Fruit fly (Drosophila melanogaster): ENCODE data around the gene CG31661.

The CG31661 gene

dm6 chr2L:1509748-1510147 lies 12.7 kb downstream of the CG31661 start:
- no peak for TF ChIP-seq CG14711 (tag; optimal IDR thresholded peaks at IDR 0.05)

- TF ChIP-seq CG7101 (tag; optimal IDR thresholded peaks at IDR 0.05) (no peak), kay (GFP tag; ENCODE audit: borderline replicate concordance) (no peak), pad (GFP tag; optimal IDR thresholded peaks at IDR 0.05) (no peak), CG14711 (tag; optimal IDR thresholded peaks at IDR 0.05) (no peak), CG11617 (GFP tag; optimal IDR thresholded peaks at IDR 0.05) (no peak), cic (GFP tag; optimal IDR thresholded peaks at IDR 0.05) (no peak), Crg-1 (GFP tag; optimal IDR thresholded peaks at IDR 0.05) (no peak), ovo (GFP tag; optimal IDR thresholded peaks at IDR 0.05) (no peak), CG33017 (tag; optimal IDR thresholded peaks at IDR 0.05) (no peak), cnc (optimal IDR thresholded peaks at IDR 0.05) (no peak), CG1620 (GFP tag; optimal IDR thresholded peaks at IDR 0.05) (no peak), CG7045 (GFP tag; optimal IDR thresholded peaks at IDR 0.05) (no peak), tj (GFP tag; optimal IDR thresholded peaks at IDR 0.05) (no peak), Clk (GFP tag; optimal IDR thresholded peaks at IDR 0.05) (no peak)
These were observed 20.3 kb downstream of the CG31661 start, which contains the start of gene CG18132 for dm6 chr2L:1517378-1517777. TSS of gene CG18132 (minus strand) at chr2L:1517478.

dm6 chr2L:1518022-1518421 lies 21.0 kb downstream of the CG31661 start, which contains the start of gene halo:
TSS of gene halo (minus strand) at chr2L:1518148.
- no peak for TF ChIP-seq Clk (GFP tag; optimal IDR thresholded peaks at IDR 0.05)
- no peak for TF ChIP-seq CG11617 (GFP tag; optimal IDR thresholded peaks at IDR 0.05)
- no peak for TF ChIP-seq bab1 (GFP tag; optimal IDR thresholded peaks at IDR 0.05)
- TF ChIP-seq kay (GFP tag; ENCODE audit: borderline replicate concordance): no peak
- TF ChIP-seq CG33017 (tag; optimal IDR thresholded peaks at IDR 0.05): no peak
- TF ChIP-seq cnc (optimal IDR thresholded peaks at IDR 0.05): no peak
- TF ChIP-seq cic (GFP tag; optimal IDR thresholded peaks at IDR 0.05): no peak
- TF ChIP-seq CG14711 (tag; optimal IDR thresholded peaks at IDR 0.05): no peak
- TF ChIP-seq tj (GFP tag; optimal IDR thresholded peaks at IDR 0.05): no peak
- TF ChIP-seq Hr96 (GFP tag; optimal IDR thresholded peaks at IDR 0.05): no peak
- TF ChIP-seq CG7101 (tag; optimal IDR thresholded peaks at IDR 0.05): no peak

- TF ChIP-seq CG5204 (GFP tag; optimal IDR thresholded peaks at IDR 0.05) (no peak), Clk (GFP tag; optimal IDR thresholded peaks at IDR 0.05) (no peak), CG1620 (GFP tag; optimal IDR thresholded peaks at IDR 0.05) (no peak), CG14711 (tag; optimal IDR thresholded peaks at IDR 0.05) (no peak), tj (GFP tag; optimal IDR thresholded peaks at IDR 0.05) (no peak), CG7045 (GFP tag; optimal IDR thresholded peaks at IDR 0.05) (no peak), Crg-1 (GFP tag; optimal IDR thresholded peaks at IDR 0.05) (no peak), CG33017 (tag; optimal IDR thresholded peaks at IDR 0.05) (no peak), kay (GFP tag; ENCODE audit: borderline replicate concordance) (no peak), Hr96 (GFP tag; optimal IDR thresholded peaks at IDR 0.05) (no peak), ovo (GFP tag; optimal IDR thresholded peaks at IDR 0.05) (no peak), CG12768 (GFP tag; optimal IDR thresholded peaks at IDR 0.05) (no peak), bab1 (GFP tag; optimal IDR thresholded peaks at IDR 0.05) (no peak), Mnt (GFP tag; optimal IDR thresholded peaks at IDR 0.05) (no peak), toe (GFP tag; optimal IDR thresholded peaks at IDR 0.05) (no peak)
These were observed 23.1 kb downstream of the CG31661 start, which contains the start of gene Or22a for dm6 chr2L:1520191-1520590. TSS of gene Or22a (plus strand) at chr2L:1520491.

- TF ChIP-seq CG5204 (GFP tag; optimal IDR thresholded peaks at IDR 0.05) (no peak), bab1 (GFP tag; optimal IDR thresholded peaks at IDR 0.05) (no peak), CG33017 (tag; optimal IDR thresholded peaks at IDR 0.05) (no peak), Hr96 (GFP tag; optimal IDR thresholded peaks at IDR 0.05) (no peak), CG1620 (GFP tag; optimal IDR thresholded peaks at IDR 0.05) (no peak), CG14711 (tag; optimal IDR thresholded peaks at IDR 0.05) (no peak), pad (GFP tag; optimal IDR thresholded peaks at IDR 0.05) (no peak), Mnt (GFP tag; optimal IDR thresholded peaks at IDR 0.05) (no peak), CG12768 (GFP tag; optimal IDR thresholded peaks at IDR 0.05) (no peak), CG11617 (GFP tag; optimal IDR thresholded peaks at IDR 0.05) (no peak), kay (GFP tag; ENCODE audit: borderline replicate concordance) (no peak), CG7101 (tag; optimal IDR thresholded peaks at IDR 0.05) (no peak), cnc (optimal IDR thresholded peaks at IDR 0.05) (no peak), CG7045 (GFP tag; optimal IDR thresholded peaks at IDR 0.05) (no peak), Clk (GFP tag; optimal IDR thresholded peaks at IDR 0.05) (no peak), tj (GFP tag; optimal IDR thresholded peaks at IDR 0.05) (no peak), cic (GFP tag; optimal IDR thresholded peaks at IDR 0.05) (no peak)
These were observed 25.4 kb downstream of the CG31661 start, which contains the start of gene Or22b for dm6 chr2L:1522397-1522796. TSS of gene Or22b (plus strand) at chr2L:1522697.

- TF ChIP-seq CG33017 (tag; optimal IDR thresholded peaks at IDR 0.05) (no peak), Clk (GFP tag; optimal IDR thresholded peaks at IDR 0.05) (no peak), Mnt (GFP tag; optimal IDR thresholded peaks at IDR 0.05) (no peak), kay (GFP tag; ENCODE audit: borderline replicate concordance) (no peak), ovo (GFP tag; optimal IDR thresholded peaks at IDR 0.05) (no peak), CG7045 (GFP tag; optimal IDR thresholded peaks at IDR 0.05) (no peak), toe (GFP tag; optimal IDR thresholded peaks at IDR 0.05) (no peak), cnc (optimal IDR thresholded peaks at IDR 0.05) (no peak), tj (GFP tag; optimal IDR thresholded peaks at IDR 0.05) (no peak), CG12768 (GFP tag; optimal IDR thresholded peaks at IDR 0.05) (no peak), CG11617 (GFP tag; optimal IDR thresholded peaks at IDR 0.05) (no peak)
These were observed 38.2 kb downstream of the CG31661 start for dm6 chr2L:1535231-1535630.

- TF ChIP-seq Clk (GFP tag; optimal IDR thresholded peaks at IDR 0.05) (no peak), CG11617 (GFP tag; optimal IDR thresholded peaks at IDR 0.05) (no peak), ovo (GFP tag; optimal IDR thresholded peaks at IDR 0.05) (no peak), CG12768 (GFP tag; optimal IDR thresholded peaks at IDR 0.05) (no peak), CG5204 (GFP tag; optimal IDR thresholded peaks at IDR 0.05) (no peak), pad (GFP tag; optimal IDR thresholded peaks at IDR 0.05) (no peak), Hr96 (GFP tag; optimal IDR thresholded peaks at IDR 0.05) (no peak), CG1620 (GFP tag; optimal IDR thresholded peaks at IDR 0.05) (no peak), cic (GFP tag; optimal IDR thresholded peaks at IDR 0.05) (no peak), tj (GFP tag; optimal IDR thresholded peaks at IDR 0.05) (no peak), Crg-1 (GFP tag; optimal IDR thresholded peaks at IDR 0.05) (no peak), toe (GFP tag; optimal IDR thresholded peaks at IDR 0.05) (no peak), bab1 (GFP tag; optimal IDR thresholded peaks at IDR 0.05) (no peak), Mnt (GFP tag; optimal IDR thresholded peaks at IDR 0.05) (no peak), CG7045 (GFP tag; optimal IDR thresholded peaks at IDR 0.05) (no peak)
These were observed 41.1 kb downstream of the CG31661 start for dm6 chr2L:1538132-1538531.
